Fruit fly (Drosophila melanogaster) whole organism, embryonic: ENCODE results near the gene TMEM216.
A peak's percentile ranks its signal among the peaks of the same experiment; 100 is the strongest.

Experiments
- Atf3 ChIP-seq: fragments of 200-800 bp; sonication (Bioruptor generic); optimal IDR thresholded peaks from 3 replicates; lab custom pipeline; 2016; ENCODE audit warnings: missing biosample characterization, missing genetic modification characterization
- Bgb ChIP-seq: fragments of 200-800 bp; sonication (Bioruptor generic); IDR thresholded peaks from 2 replicates; pipeline ENCODE4 v1.3.6; 2022; ENCODE audit warnings: missing biosample characterization, missing genetic modification characterization; ENCODE audit not compliant: partially characterized antibody
- CG10654 ChIP-seq: fragments of 200-800 bp; sonication (Bioruptor generic); optimal IDR thresholded peaks from 2 replicates; lab custom pipeline; 2016; ENCODE audit warnings: missing biosample characterization, missing genetic modification characterization
- CG10979 ChIP-seq: fragments of 200-800 bp; sonication (Bioruptor generic); optimal IDR thresholded peaks from 2 replicates; lab custom pipeline; 2018; ENCODE audit warnings: missing biosample characterization, mild to moderate bottlenecking, missing genetic modification characterization, moderate library complexity
- CG11398 ChIP-seq: fragments of 200-800 bp; sonication (Bioruptor generic); optimal IDR thresholded peaks from 2 replicates; lab custom pipeline; 2016; ENCODE audit warnings: missing biosample characterization, missing genetic modification characterization
- CG14050 ChIP-seq: fragments of 200-800 bp; sonication (Bioruptor generic); IDR thresholded peaks from 3 replicates; pipeline ENCODE4 v1.3.6; 2022; ENCODE audit warnings: missing biosample characterization, missing genetic modification characterization
- CG15601 ChIP-seq: fragments of 200-800 bp; sonication (Bioruptor generic); optimal IDR thresholded peaks from 3 replicates; lab custom pipeline; 2019; ENCODE audit warnings: missing biosample characterization, mild to moderate bottlenecking, missing genetic modification characterization, moderate library complexity
- CG3838 ChIP-seq: fragments of 200-800 bp; sonication (Bioruptor generic); optimal IDR thresholded peaks from 3 replicates; lab custom pipeline; 2016; ENCODE audit warnings: missing biosample characterization, missing genetic modification characterization
- CG3995 ChIP-seq: fragments of 200-800 bp; sonication (Bioruptor generic); optimal IDR thresholded peaks from 3 replicates; lab custom pipeline; 2016; ENCODE audit warnings: missing biosample characterization, missing genetic modification characterization
- CG42726 ChIP-seq: fragments of 200-800 bp; sonication (Bioruptor generic); IDR thresholded peaks from 2 replicates; pipeline ENCODE4 v1.3.6; 2022; ENCODE audit warnings: missing biosample characterization, missing genetic modification characterization; ENCODE audit not compliant: partially characterized antibody
- CG7745 ChIP-seq: fragments of 200-800 bp; sonication (Bioruptor generic); optimal IDR thresholded peaks from 2 replicates; lab custom pipeline; 2018; ENCODE audit warnings: missing biosample characterization, mild to moderate bottlenecking, missing genetic modification characterization, moderate library complexity
- CG7786 ChIP-seq: fragments of 200-800 bp; sonication (Bioruptor generic); optimal IDR thresholded peaks from 2 replicates; lab custom pipeline; 2016; ENCODE audit warnings: missing biosample characterization, missing genetic modification characterization
- CG8478 ChIP-seq: fragments of >200 bp; optimal IDR thresholded peaks from 2 replicates; lab custom pipeline; 2018
- CG8765 ChIP-seq: fragments of 200-800 bp; sonication (Bioruptor generic); IDR thresholded peaks from 2 replicates; pipeline ENCODE4 v1.3.6; 2022; ENCODE audit warnings: missing biosample characterization, missing genetic modification characterization
- CG9817 ChIP-seq: fragments of 200-800 bp; sonication (Bioruptor generic); optimal IDR thresholded peaks from 2 replicates; lab custom pipeline; 2018; ENCODE audit warnings: missing biosample characterization, mild to moderate bottlenecking, missing genetic modification characterization, moderate library complexity
- CG9932 ChIP-seq: fragments of 200-800 bp; sonication (Bioruptor generic); IDR thresholded peaks from 2 replicates; pipeline ENCODE4 v1.3.6; 2022; ENCODE audit warnings: missing biosample characterization, missing genetic modification characterization
- Dll ChIP-seq: fragments of 200-800 bp; sonication (Bioruptor generic); IDR thresholded peaks from 4 replicates; pipeline ENCODE4 v1.3.6; 2022; ENCODE audit warnings: missing biosample characterization, missing genetic modification characterization; ENCODE audit not compliant: partially characterized antibody
- Dp ChIP-seq: fragments of 200-800 bp; sonication (Bioruptor generic); optimal IDR thresholded peaks from 2 replicates; lab custom pipeline; 2018; ENCODE audit warnings: missing biosample characterization, mild to moderate bottlenecking, missing genetic modification characterization, moderate library complexity
- Drgx ChIP-seq: fragments of 200-800 bp; sonication (Bioruptor generic); IDR thresholded peaks from 2 replicates; pipeline ENCODE4 v1.3.6; 2022; ENCODE audit warnings: missing biosample characterization, missing genetic modification characterization
- H2.0 ChIP-seq: fragments of 200-800 bp; sonication (Bioruptor generic); IDR thresholded peaks from 2 replicates; pipeline ENCODE4 v1.3.6; 2022; ENCODE audit warnings: missing biosample characterization, missing genetic modification characterization
- Jarid2 ChIP-seq: fragments of 200-800 bp; sonication (Bioruptor generic); optimal IDR thresholded peaks from 3 replicates; lab custom pipeline; 2017; ENCODE audit warnings: mild to moderate bottlenecking, missing biosample characterization, missing genetic modification reagents, missing genetic modification characterization
- Kr ChIP-seq: fragments of 200-800 bp; sonication (Bioruptor generic); optimal IDR thresholded peaks from 2 replicates; lab custom pipeline; 2017; ENCODE audit warnings: missing biosample characterization, mild to moderate bottlenecking, missing genetic modification characterization
- Nf-YB ChIP-seq: fragments of 200-800 bp; sonication (Bioruptor generic); optimal IDR thresholded peaks from 3 replicates; lab custom pipeline; 2019; ENCODE audit warnings: missing biosample characterization, mild to moderate bottlenecking, missing genetic modification characterization, moderate library complexity
- Oli ChIP-seq: fragments of 200-800 bp; sonication (Bioruptor generic); optimal IDR thresholded peaks from 2 replicates; lab custom pipeline; 2018; ENCODE audit warnings: missing biosample characterization, mild to moderate bottlenecking, missing genetic modification characterization, moderate library complexity
- Sry-β ChIP-seq: fragments of 200-800 bp; sonication (Bioruptor generic); optimal IDR thresholded peaks from 2 replicates; lab custom pipeline; 2018; ENCODE audit warnings: missing biosample characterization, mild to moderate bottlenecking, missing genetic modification characterization, moderate library complexity
- amos ChIP-seq: fragments of 200-800 bp; sonication (Bioruptor generic); IDR thresholded peaks from 2 replicates; pipeline ENCODE4 v1.3.6; 2022; ENCODE audit warnings: missing biosample characterization, missing genetic modification characterization; ENCODE audit not compliant: partially characterized antibody
- ap ChIP-seq: fragments of 200-800 bp; sonication (Bioruptor generic); IDR thresholded peaks from 2 replicates; pipeline ENCODE4 v1.3.6; 2022; ENCODE audit warnings: missing biosample characterization, missing genetic modification characterization
- bsh ChIP-seq, 2 experiments: fragments of 200-800 bp; sonication (Bioruptor generic); optimal IDR thresholded peaks; 2 replicates each; lab custom pipeline; 2017 to 2018; ENCODE audit warnings: mild to moderate bottlenecking in 2 of 2, missing biosample characterization in 2 of 2, missing genetic modification characterization in 2 of 2, moderate library complexity in 1 of 2
- caup ChIP-seq: fragments of 200-800 bp; sonication (Bioruptor generic); optimal IDR thresholded peaks from 3 replicates; lab custom pipeline; 2017; ENCODE audit warnings: missing biosample characterization, mild to moderate bottlenecking, missing genetic modification characterization, moderate library complexity; ENCODE audit not compliant: severe bottlenecking
- dimm ChIP-seq: fragments of 200-800 bp; sonication (Bioruptor generic); IDR thresholded peaks from 2 replicates; pipeline ENCODE4 v1.3.6; 2022; ENCODE audit warnings: missing biosample characterization, missing genetic modification characterization
- eve ChIP-seq, 2 experiments: fragments of >200 bp; optimal IDR thresholded peaks; 2 replicates each; lab custom pipeline; 2017; ENCODE audit warnings: missing biosample characterization in 2 of 2, missing genetic modification characterization in 2 of 2
- fru ChIP-seq: fragments of >200 bp; optimal IDR thresholded peaks from 2 replicates; lab custom pipeline; 2017
- gfzf ChIP-seq: fragments of 200-800 bp; sonication (Bioruptor generic); optimal IDR thresholded peaks from 2 replicates; lab custom pipeline; 2016; ENCODE audit warnings: missing biosample characterization, mild to moderate bottlenecking, missing genetic modification characterization, moderate library complexity
- gt ChIP-seq: fragments of 200-800 bp; sonication (Bioruptor generic); IDR thresholded peaks from 2 replicates; pipeline ENCODE4 v1.3.6; 2022; ENCODE audit warnings: missing biosample characterization, missing genetic modification characterization
- mld ChIP-seq: fragments of 200-800 bp; sonication (Bioruptor generic); IDR thresholded peaks from 3 replicates; pipeline ENCODE4 v1.3.6; 2022; ENCODE audit warnings: missing biosample characterization, missing genetic modification characterization; ENCODE audit not compliant: partially characterized antibody
- p53 ChIP-seq: fragments of 200-800 bp; sonication (Bioruptor generic); optimal IDR thresholded peaks from 2 replicates; lab custom pipeline; 2016; ENCODE audit warnings: missing biosample characterization, missing genetic modification characterization
- pb ChIP-seq: fragments of 200-800 bp; sonication (Bioruptor generic); optimal IDR thresholded peaks from 3 replicates; lab custom pipeline; 2016; ENCODE audit warnings: missing biosample characterization, missing genetic modification characterization
- row ChIP-seq: fragments of 200-800 bp; sonication (Bioruptor generic); IDR thresholded peaks from 3 replicates; pipeline ENCODE4 v1.3.6; 2022; ENCODE audit warnings: missing biosample characterization, missing genetic modification characterization
- shn ChIP-seq: fragments of 200-800 bp; sonication (Bioruptor generic); optimal IDR thresholded peaks from 3 replicates; lab custom pipeline; 2016; ENCODE audit warnings: missing biosample characterization, missing genetic modification characterization
- stwl ChIP-seq: fragments of 200-800 bp; sonication (Bioruptor generic); optimal IDR thresholded peaks from 3 replicates; lab custom pipeline; 2018; ENCODE audit warnings: missing biosample characterization, mild to moderate bottlenecking, missing genetic modification characterization, moderate library complexity
- sug ChIP-seq: fragments of 200-800 bp; optimal IDR thresholded peaks from 2 replicates; lab custom pipeline; 2019; ENCODE audit warnings: missing biosample characterization, mild to moderate bottlenecking, missing genetic modification characterization, moderate library complexity
- tgo ChIP-seq: fragments of 200-800 bp; sonication (Bioruptor generic); IDR thresholded peaks from 3 replicates; pipeline ENCODE4 v1.3.6; 2022; ENCODE audit warnings: missing biosample characterization, missing genetic modification characterization
- tin ChIP-seq: fragments of 200-800 bp; sonication (Bioruptor generic); optimal IDR thresholded peaks from 3 replicates; lab custom pipeline; 2016; ENCODE audit warnings: missing biosample characterization, missing genetic modification characterization
- tio ChIP-seq: fragments of 200-800 bp; sonication (Bioruptor generic); optimal IDR thresholded peaks from 2 replicates; lab custom pipeline; 2017; ENCODE audit warnings: missing biosample characterization, missing genetic modification characterization, inconsistent platforms
- trh ChIP-seq: fragments of 200-800 bp; sonication (Bioruptor generic); optimal IDR thresholded peaks from 2 replicates; lab custom pipeline; 2016; ENCODE audit warnings: missing biosample characterization, missing genetic modification characterization
- twi ChIP-seq: fragments of 200-800 bp; optimal IDR thresholded peaks from 2 replicates; lab custom pipeline; 2019; ENCODE audit warnings: missing biosample characterization, mild to moderate bottlenecking, missing genetic modification characterization, moderate library complexity
- vfl ChIP-seq: fragments of 200-800 bp; sonication (Bioruptor generic); optimal IDR thresholded peaks from 2 replicates; lab custom pipeline; 2016; ENCODE audit warnings: missing biosample characterization, missing genetic modification characterization
- zf30C ChIP-seq: fragments of 200-800 bp; sonication (Bioruptor generic); optimal IDR thresholded peaks from 3 replicates; lab custom pipeline; 2018; ENCODE audit warnings: missing biosample characterization, mild to moderate bottlenecking, missing genetic modification characterization
- zfh1 ChIP-seq: fragments of 200-800 bp; sonication (Bioruptor generic); IDR thresholded peaks from 3 replicates; pipeline ENCODE4 v1.3.6; 2022; ENCODE audit warnings: missing biosample characterization, missing genetic modification characterization
- zfh2 ChIP-seq: fragments of 200-800 bp; sonication (Bioruptor generic); optimal IDR thresholded peaks from 2 replicates; lab custom pipeline; 2016; ENCODE audit warnings: missing biosample characterization, missing genetic modification characterization

TMEM216 gene

dm6 chr3R:8669029-8669707 lies 46.9 kb upstream of the TMEM216 start:
- TF ChIP-seq pb (GFP tag; lab: Kevin White, UChicago): peak; percentile 92
- peak; percentile 97 to 98 for TF ChIP-seq bsh (GFP tag; optimal IDR thresholded peaks at IDR 0.05; lab: Kevin White, UChicago)
- peak; percentile 91 for TF ChIP-seq p53 (GFP tag; lab: Kevin White, UChicago)
- TF ChIP-seq stwl (tag; lab: Kevin White, UChicago): peak; percentile 80
- peak; percentile 89 for TF ChIP-seq Nf-YB
- TF ChIP-seq CG3838 (GFP tag; lab: Kevin White, UChicago): peak; percentile 93
- TF ChIP-seq zf30C: peak; percentile 45
- TF ChIP-seq CG9817 (tag; lab: Kevin White, UChicago): peak; percentile 94
- peak; percentile 96 for TF ChIP-seq CG11398
- TF ChIP-seq H2.0 (GFP tag; lab: Robert Waterston, UW): peak; percentile 95
- peak; percentile 96 for TF ChIP-seq tgo (GFP tag; lab: Robert Waterston, UW)
- TF ChIP-seq row: peak; percentile 97
- TF ChIP-seq fru: no peak
- peak; percentile 98 for TF ChIP-seq Drgx
- TF ChIP-seq eve (GFP tag; optimal IDR thresholded peaks at IDR 0.05; lab: Kevin White, UChicago): no peak
- peak; percentile 78 for TF ChIP-seq CG7745
- peak; percentile 82 for TF ChIP-seq amos (GFP tag; lab: Robert Waterston, UW)
- peak; percentile 97 for TF ChIP-seq CG14050 (GFP tag; lab: Robert Waterston, UW)
- TF ChIP-seq dimm (GFP tag; lab: Robert Waterston, UW): peak; percentile 82
- peak; percentile 98 for TF ChIP-seq caup
- TF ChIP-seq CG8478: no peak
- peak; percentile 74 for TF ChIP-seq Sry-β (GFP tag; lab: Kevin White, UChicago)
- TF ChIP-seq CG3995: peak; percentile 78
- TF ChIP-seq Bgb: peak; percentile 66
- peak; percentile 99 for TF ChIP-seq Kr (GFP tag; lab: Kevin White, UChicago)
- peak; percentile 85 for TF ChIP-seq Jarid2
- peak; percentile 97 for TF ChIP-seq CG7786
- TF ChIP-seq Dll (GFP tag; lab: Robert Waterston, UW): peak; percentile 72; the same call in 2 of the 4 replicates
- TF ChIP-seq CG15601: peak; percentile 96
- TF ChIP-seq Dp (GFP tag; lab: Kevin White, UChicago): peak; percentile 38
- peak; percentile 96 for TF ChIP-seq CG10654
- peak; percentile 84; the same call in 1 of the 2 replicates for TF ChIP-seq CG42726
- TF ChIP-seq Atf3 (GFP tag; lab: Kevin White, UChicago): peak; percentile 92
- TF ChIP-seq gfzf (GFP tag; lab: Kevin White, UChicago): peak; percentile 32
- peak; percentile 91 for TF ChIP-seq shn (GFP tag; lab: Kevin White, UChicago)
- peak; percentile 96 for TF ChIP-seq zfh2 (GFP tag; lab: Kevin White, UChicago)
- TF ChIP-seq mld (GFP tag; lab: Robert Waterston, UW): peak; percentile 87
- peak; percentile 98 for TF ChIP-seq zfh1
- TF ChIP-seq gt (GFP tag; lab: Robert Waterston, UW): peak; percentile 91
- peak; percentile 94 for TF ChIP-seq CG9932 (GFP tag; lab: Robert Waterston, UW)
- TF ChIP-seq tio: peak; percentile 95
- TF ChIP-seq sug (tag; lab: Kevin White, UChicago): peak; percentile 93
- peak; percentile 98 for TF ChIP-seq CG10979
- peak; percentile 91 for TF ChIP-seq twi (tag; lab: Kevin White, UChicago)
- peak; percentile 95 for TF ChIP-seq ap
- TF ChIP-seq vfl (GFP tag; lab: Kevin White, UChicago): peak; percentile 94
- peak; percentile 95 for TF ChIP-seq trh (GFP tag; lab: Kevin White, UChicago)
- TF ChIP-seq tin (GFP tag; lab: Kevin White, UChicago): peak; percentile 98
- TF ChIP-seq CG8765 (GFP tag; lab: Robert Waterston, UW): peak; percentile 90
- TF ChIP-seq Oli: peak; percentile 98
